Worm (Caenorhabditis elegans) whole organism, L2 larva: Measurements from ENCODE around the gene srpa-72.

ENCODE experiments used
- alr-1 ChIP-seq: fragments of 150-350 bp; optimal IDR thresholded peaks from 2 replicates; lab custom pipeline; 2014; ENCODE audit warnings: missing biosample characterization, missing genetic modification characterization
- ceh-16 ChIP-seq: fragments of 150-350 bp; optimal IDR thresholded peaks from 2 replicates; lab custom pipeline; 2014; ENCODE audit warnings: missing biosample characterization, missing genetic modification characterization
- fos-1 ChIP-seq: fragments of 150-350 bp; optimal IDR thresholded peaks from 2 replicates; lab custom pipeline; 2014; ENCODE audit warnings: missing biosample characterization, missing genetic modification characterization
- nhr-237 ChIP-seq: fragments of 150-350 bp; optimal IDR thresholded peaks from 2 replicates; lab custom pipeline; 2014; ENCODE audit warnings: missing biosample characterization, missing genetic modification characterization
- snpc-4 ChIP-seq: fragments of 150-350 bp; optimal IDR thresholded peaks from 2 replicates; lab custom pipeline; 2014; ENCODE audit warnings: missing biosample characterization, missing genetic modification characterization

DNA sequence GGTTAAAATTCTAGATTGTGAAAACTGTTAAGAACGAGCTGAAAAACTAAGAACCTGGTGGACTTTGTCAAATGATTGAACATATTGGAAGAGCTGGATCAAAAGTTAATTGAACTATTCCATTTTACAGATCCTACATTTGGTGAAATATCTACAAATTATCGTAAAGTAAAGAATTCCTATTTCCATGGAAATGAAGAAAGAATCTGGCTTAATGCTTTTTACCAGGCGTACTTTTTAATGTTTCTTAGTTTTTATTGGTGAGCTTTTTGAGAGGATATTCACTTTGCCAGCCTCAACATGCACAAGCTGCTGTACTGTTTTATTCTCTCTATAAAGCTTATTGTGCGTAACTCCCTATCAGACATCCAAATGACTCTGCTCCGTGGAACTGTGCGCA is 9.4 kb upstream of the srpa-72 start, which contains the start of gene F08D12.4:
- no peak for TF ChIP-seq fos-1 (tag; lab: Kevin White, UChicago)
- TF ChIP-seq alr-1 (tag; lab: Kevin White, UChicago), result no peak
- no peak for TF ChIP-seq snpc-4 (tag; lab: Kevin White, UChicago)
- no peak for TF ChIP-seq nhr-237 (tag; lab: Kevin White, UChicago)
- no peak for TF ChIP-seq ceh-16 (tag; lab: Kevin White, UChicago)
